Fruit fly (Drosophila melanogaster): Measurements from ENCODE around the gene pip.

The pip gene

DNA sequence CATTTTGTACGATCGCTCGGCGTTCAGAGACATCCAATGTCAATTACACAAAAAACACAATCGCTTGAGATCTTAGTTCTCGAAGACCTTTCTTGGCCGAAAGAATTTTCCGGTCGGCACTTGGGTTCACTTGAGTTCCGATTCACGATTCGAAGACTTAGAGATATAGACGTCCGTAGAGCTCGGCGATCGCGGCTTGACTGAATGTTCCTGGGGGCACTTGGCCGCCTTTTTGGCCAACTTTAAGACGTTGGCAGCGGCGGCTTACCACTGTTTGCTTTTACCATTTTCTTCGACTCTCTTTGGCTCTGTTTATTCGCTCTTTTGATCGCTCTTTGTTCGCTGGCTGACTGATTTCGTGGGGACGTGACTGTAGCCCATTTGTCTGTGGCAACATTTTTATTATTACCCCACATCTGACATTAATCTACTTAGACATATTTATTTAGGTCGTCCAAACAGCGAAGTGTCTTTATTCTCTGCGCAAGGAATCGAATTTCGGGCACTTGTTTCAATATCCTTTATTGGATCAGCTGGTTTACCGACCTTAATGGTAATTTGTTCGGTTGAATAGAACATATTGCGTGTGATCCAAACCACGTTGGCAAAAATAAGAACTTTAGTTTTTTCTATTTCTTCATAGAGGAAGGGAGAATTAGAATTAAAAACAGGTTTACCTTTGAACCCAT is at the start of gene pip:
Gene pip, minus strand, starts transcription at position 212 of the 689 bp plus-strand sequence.
- TF ChIP-seq ttk (optimal IDR thresholded peaks at IDR 0.05) (no peak), insv (optimal IDR thresholded peaks at IDR 0.05) (no peak), Myc (optimal IDR thresholded peaks at IDR 0.05) (no peak), psq (optimal IDR thresholded peaks at IDR 0.05) (no peak), Sin3A (optimal IDR thresholded peaks at IDR 0.05) (no peak), h (optimal IDR thresholded peaks at IDR 0.05) (no peak)

DNA sequence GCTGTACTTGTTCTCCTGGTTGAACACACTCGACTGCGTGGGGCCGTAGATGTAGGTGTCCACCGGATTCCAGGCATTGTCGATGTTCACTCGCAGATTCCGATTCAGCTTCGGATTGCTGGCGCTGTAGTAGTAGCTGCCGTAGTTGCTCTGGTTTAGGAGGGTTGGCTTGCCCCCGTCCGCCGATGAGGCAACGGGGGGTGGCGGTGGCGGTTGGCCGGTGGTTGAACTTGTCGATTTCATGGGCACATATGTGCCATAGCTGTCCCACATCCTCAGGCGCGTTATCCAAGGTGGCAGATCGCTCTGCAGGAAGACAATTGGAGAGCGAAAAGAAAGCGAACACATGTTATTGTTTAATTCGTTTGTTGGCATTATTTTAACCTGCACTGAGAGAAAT is 13.2 kb upstream of the pip start:
- no peak for TF ChIP-seq Myc (optimal IDR thresholded peaks at IDR 0.05)
- no peak for TF ChIP-seq insv (optimal IDR thresholded peaks at IDR 0.05)
- no peak for TF ChIP-seq psq (optimal IDR thresholded peaks at IDR 0.05)
- no peak for TF ChIP-seq h (optimal IDR thresholded peaks at IDR 0.05)
- no peak for TF ChIP-seq ttk (optimal IDR thresholded peaks at IDR 0.05)
- TF ChIP-seq Sin3A (optimal IDR thresholded peaks at IDR 0.05): no peak

DNA sequence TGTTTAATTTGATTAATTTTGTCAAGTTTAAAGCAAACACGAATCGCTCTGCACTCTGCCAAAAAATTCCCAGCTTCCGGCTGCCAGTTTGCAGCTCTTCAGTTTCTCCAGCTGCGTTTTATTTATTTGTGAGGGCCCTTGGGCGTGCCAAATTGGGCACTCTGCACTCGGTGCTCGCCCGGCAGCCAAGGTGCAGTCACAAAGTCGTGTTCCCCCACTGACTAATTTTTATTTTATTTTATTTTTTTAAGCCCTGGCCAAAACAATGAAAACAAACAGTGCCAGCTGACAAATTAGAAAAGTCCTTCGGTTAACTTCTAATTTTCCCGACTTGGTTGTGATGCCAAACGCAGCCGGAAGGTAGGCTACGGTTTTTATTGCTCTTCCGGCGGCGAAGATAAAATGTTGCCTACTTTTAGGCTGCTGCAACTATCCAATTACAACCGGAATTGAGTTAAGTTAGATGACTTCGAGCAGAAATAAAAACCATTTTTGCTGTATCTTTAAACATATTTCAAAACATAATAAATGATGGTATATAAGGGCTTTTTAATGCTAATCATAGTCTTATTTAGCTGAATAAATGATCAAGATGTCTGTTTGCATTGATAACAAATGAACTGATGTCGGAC is 12.2 kb upstream of the pip start:
- TF ChIP-seq ttk (optimal IDR thresholded peaks at IDR 0.05): no peak
- TF ChIP-seq Sin3A (optimal IDR thresholded peaks at IDR 0.05): no peak
- TF ChIP-seq Myc (optimal IDR thresholded peaks at IDR 0.05): no peak
- TF ChIP-seq insv (optimal IDR thresholded peaks at IDR 0.05): no peak
- no peak for TF ChIP-seq h (optimal IDR thresholded peaks at IDR 0.05)
- no peak for TF ChIP-seq psq (optimal IDR thresholded peaks at IDR 0.05)

DNA sequence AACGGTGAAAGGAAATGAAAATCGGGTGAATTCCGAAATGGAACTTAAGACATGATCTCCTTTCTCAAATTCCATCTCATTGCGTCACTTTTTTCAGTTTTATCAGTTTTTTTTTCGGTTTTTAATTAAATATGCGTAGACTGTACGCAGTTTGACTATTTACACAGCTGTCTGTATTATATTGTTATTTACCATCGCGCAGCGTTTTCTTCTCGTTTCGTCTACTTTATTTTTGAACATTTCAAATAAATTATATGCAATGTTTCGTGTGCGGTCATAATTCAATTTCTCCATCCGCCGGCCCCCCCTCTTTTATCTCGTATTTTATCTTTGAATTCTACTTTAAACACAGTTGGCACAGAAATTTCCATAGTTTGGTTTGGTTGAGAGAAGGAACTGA is 3.1 kb upstream of the pip start:
- no peak for TF ChIP-seq Myc (optimal IDR thresholded peaks at IDR 0.05)
- TF ChIP-seq ttk (optimal IDR thresholded peaks at IDR 0.05): no peak
- no peak for TF ChIP-seq psq (optimal IDR thresholded peaks at IDR 0.05)
- no peak for TF ChIP-seq Sin3A (optimal IDR thresholded peaks at IDR 0.05)
- no peak for TF ChIP-seq h (optimal IDR thresholded peaks at IDR 0.05)
- TF ChIP-seq insv (optimal IDR thresholded peaks at IDR 0.05): no peak

DNA sequence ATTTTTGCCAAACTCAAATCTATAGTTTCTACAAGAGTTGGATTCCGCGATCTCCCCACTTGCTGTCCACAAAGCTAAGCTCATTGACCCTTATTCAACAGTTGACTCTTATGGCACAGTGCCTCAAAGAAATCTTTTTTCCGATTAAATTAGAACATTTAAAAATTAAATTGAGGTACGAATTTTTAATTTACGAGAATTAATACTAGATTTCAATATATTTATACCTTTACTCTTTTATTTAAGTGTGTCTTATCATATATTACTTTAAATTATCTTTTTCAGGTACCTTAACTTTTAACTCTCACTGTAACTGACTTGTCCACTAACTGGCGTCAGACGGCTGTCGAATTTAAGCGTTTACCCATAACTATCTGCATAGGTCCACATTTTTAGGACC is 825 bp upstream of the pip start:
- TF ChIP-seq Sin3A (optimal IDR thresholded peaks at IDR 0.05): no peak
- TF ChIP-seq h (optimal IDR thresholded peaks at IDR 0.05): no peak
- no peak for TF ChIP-seq Myc (optimal IDR thresholded peaks at IDR 0.05)
- TF ChIP-seq psq (optimal IDR thresholded peaks at IDR 0.05): no peak
- TF ChIP-seq insv (optimal IDR thresholded peaks at IDR 0.05): no peak
- no peak for TF ChIP-seq ttk (optimal IDR thresholded peaks at IDR 0.05)

DNA sequence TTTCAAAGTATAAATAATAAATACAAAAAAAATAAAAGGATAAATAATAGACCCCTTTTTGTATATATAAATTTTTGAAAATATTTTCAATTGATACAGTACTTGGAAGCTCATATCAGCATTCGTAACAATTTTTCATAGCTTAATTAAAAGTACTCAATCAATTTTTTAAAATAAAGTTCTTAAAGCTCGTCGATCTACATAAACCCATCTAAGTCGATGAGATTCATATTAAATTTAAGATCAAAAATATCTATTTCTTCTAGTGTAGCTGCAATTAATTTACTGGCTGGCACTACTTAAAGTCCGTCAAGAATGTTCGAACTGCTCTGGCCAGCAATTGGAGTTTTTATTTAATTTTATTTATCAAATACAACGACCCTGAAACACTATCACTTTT is 731 bp downstream of the pip start:
- TF ChIP-seq ttk (optimal IDR thresholded peaks at IDR 0.05): no peak
- no peak for TF ChIP-seq Myc (optimal IDR thresholded peaks at IDR 0.05)
- no peak for TF ChIP-seq insv (optimal IDR thresholded peaks at IDR 0.05)
- TF ChIP-seq h (optimal IDR thresholded peaks at IDR 0.05): no peak
- TF ChIP-seq psq (optimal IDR thresholded peaks at IDR 0.05): no peak
- TF ChIP-seq Sin3A (optimal IDR thresholded peaks at IDR 0.05): no peak

DNA sequence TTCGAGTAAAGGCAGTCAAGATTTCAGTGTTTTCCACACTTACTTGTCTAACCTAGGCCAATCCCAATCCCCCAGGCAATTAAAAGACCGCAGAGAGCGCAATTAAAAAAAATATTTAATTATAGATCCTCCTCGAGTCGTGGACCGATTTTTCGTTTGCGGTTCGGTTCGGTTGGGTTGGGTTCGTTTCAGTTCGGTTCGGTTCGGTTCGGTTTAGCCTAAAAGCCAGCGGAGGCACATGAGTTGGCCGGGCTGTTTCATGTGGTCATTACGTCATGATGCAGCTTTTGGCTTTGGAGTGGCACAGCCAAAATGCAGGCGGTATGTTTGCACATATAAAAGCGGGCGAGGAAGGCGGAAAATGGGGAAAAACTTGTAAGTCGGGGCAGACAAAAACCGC is 5.6 kb downstream of the pip start:
- TF ChIP-seq psq (optimal IDR thresholded peaks at IDR 0.05): no peak

DNA sequence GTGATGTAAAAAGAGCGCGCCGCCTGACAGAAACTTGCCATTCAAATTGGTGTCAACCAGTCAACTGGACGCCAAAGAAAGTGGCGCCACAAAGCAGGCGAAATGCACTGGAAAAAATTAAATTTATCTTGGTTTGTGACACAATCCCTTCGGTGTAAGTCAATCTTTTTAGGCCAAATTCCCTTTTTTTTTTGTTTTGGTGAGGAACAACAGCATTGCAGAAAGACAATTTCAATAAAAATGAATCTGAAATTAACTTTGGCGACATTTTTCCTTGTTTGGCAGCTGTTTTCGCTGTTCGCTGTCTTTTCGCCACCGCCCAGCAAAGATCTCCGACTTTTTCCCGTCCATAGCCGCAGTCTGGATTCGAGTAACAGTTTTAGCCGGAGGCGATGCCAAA is 7.9 kb downstream of the pip start:
- TF ChIP-seq Myc (optimal IDR thresholded peaks at IDR 0.05) (no peak), psq (optimal IDR thresholded peaks at IDR 0.05) (no peak), ttk (optimal IDR thresholded peaks at IDR 0.05) (no peak), insv (optimal IDR thresholded peaks at IDR 0.05) (no peak), h (optimal IDR thresholded peaks at IDR 0.05) (no peak), Sin3A (optimal IDR thresholded peaks at IDR 0.05) (no peak)

DNA sequence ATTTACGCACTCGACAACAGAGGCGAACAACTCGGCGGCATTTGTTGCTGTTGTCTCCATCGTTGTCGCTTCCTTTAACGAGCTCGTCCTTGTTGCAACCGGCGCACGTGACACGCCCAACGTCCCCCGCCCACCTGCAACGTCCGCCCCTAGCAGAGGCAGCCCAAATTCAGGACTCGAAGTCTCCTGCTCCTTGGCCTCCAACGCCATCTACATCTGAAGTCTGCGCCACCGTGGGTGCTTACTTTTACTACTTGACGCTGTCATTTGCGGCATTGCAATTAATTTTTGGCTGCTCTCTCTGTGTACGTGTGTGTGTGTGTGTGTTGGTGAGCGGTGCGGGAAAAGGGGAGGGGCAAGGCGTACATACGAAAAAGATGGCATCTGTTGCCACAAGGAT is 9.3 kb downstream of the pip start:
- TF ChIP-seq Sin3A (optimal IDR thresholded peaks at IDR 0.05) (no peak), Myc (optimal IDR thresholded peaks at IDR 0.05) (no peak), psq (optimal IDR thresholded peaks at IDR 0.05) (no peak), insv (optimal IDR thresholded peaks at IDR 0.05) (no peak)

DNA sequence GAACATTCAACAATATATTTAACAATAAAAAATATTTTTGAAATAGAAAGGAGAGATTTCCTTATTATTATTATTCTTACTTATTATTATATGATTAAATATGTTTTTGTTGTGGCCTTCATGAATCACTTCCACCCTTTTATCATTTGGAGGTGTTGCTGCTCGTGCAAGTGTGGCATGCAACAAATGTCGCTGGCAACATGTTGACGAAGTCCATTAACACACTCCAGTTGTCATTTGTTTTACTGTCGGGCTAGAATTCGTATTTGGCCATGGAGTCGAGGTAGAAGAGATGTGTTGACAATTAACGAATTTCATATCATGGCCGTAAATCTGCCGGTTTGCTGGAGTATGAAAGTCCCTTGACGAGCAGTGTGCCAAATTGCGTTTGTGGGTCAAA is 10.2 kb downstream of the pip start:
- TF ChIP-seq psq (optimal IDR thresholded peaks at IDR 0.05) (no peak), ttk (optimal IDR thresholded peaks at IDR 0.05) (no peak), Sin3A (optimal IDR thresholded peaks at IDR 0.05) (no peak), insv (optimal IDR thresholded peaks at IDR 0.05) (no peak), h (optimal IDR thresholded peaks at IDR 0.05) (no peak), Myc (optimal IDR thresholded peaks at IDR 0.05) (no peak)

DNA sequence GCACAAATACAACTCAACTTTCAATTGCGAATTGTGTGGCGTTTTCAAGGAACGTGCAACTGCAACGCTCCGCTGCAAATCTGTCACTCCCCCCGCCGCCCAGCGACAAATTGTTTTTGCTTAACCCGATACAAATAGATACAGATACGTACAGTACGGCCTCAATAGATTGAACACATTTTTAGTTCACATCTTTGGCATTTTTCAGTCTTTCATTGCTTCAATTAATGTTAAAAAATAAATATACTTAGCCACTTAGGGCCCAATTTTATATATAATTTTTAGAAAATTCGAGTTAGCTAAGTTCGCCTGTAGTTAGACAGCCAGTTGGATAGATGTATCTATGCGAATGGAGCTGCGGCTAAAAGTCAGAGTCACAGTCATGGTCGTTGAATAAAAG is 11.4 kb downstream of the pip start:
- no peak for TF ChIP-seq insv (optimal IDR thresholded peaks at IDR 0.05)
- TF ChIP-seq ttk (optimal IDR thresholded peaks at IDR 0.05): no peak
- no peak for TF ChIP-seq Sin3A (optimal IDR thresholded peaks at IDR 0.05)
- TF ChIP-seq psq (optimal IDR thresholded peaks at IDR 0.05): no peak
- no peak for TF ChIP-seq Myc (optimal IDR thresholded peaks at IDR 0.05)
- TF ChIP-seq h (optimal IDR thresholded peaks at IDR 0.05): no peak

DNA sequence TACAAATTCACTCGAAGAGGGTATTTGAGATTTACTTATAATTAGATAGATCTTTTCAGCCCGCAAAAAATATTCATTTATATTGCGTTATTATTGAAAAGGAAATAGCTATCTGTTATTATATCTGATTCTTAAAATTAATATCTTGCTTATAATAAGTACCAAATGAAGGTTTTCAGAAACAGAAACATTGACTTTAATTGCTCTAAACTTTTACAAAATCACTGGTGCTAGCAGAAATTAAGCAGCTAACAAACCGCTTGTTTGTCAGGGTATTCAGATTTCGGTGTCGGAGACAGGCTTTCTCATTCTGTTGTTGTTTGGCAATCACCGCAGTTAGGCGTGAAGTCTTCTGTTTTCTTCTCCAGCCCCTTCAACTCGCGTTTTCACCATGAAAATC is 20.8 kb downstream of the pip start:
- TF ChIP-seq insv (optimal IDR thresholded peaks at IDR 0.05) (no peak), ttk (optimal IDR thresholded peaks at IDR 0.05) (no peak), Myc (optimal IDR thresholded peaks at IDR 0.05) (no peak), h (optimal IDR thresholded peaks at IDR 0.05) (no peak), Sin3A (optimal IDR thresholded peaks at IDR 0.05) (no peak)

DNA sequence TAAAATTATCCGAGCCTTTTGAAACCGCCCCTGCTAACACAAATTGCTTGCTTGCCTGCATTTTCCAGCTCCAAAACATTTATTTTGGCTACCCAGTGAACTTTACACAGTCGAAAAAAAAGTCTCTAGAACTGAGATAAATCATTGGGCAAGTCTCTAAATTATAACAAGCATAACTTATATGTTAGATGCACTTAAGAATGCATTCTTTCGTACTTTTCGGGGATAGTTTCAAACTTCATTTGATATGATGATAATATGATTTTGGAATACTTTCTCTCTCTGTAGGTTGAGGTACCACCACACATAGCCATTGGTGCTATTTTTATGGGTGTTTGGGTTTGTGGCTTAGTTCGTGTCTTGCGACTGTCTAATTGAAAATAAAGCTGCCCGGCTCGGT is 22.5 kb downstream of the pip start:
- TF ChIP-seq h (optimal IDR thresholded peaks at IDR 0.05): no peak
- TF ChIP-seq Sin3A (optimal IDR thresholded peaks at IDR 0.05): no peak
- no peak for TF ChIP-seq Myc (optimal IDR thresholded peaks at IDR 0.05)
- TF ChIP-seq ttk (optimal IDR thresholded peaks at IDR 0.05): no peak
- TF ChIP-seq insv (optimal IDR thresholded peaks at IDR 0.05): no peak
- TF ChIP-seq psq (optimal IDR thresholded peaks at IDR 0.05): no peak

Data from Kc167 (cell line).